Worm (Caenorhabditis elegans): ENCODE data around the gene K02B2.6.

K02B2.6 gene

ce11 chrIV:5977276-5977675, 15.2 kb upstream of the K02B2.6 start (continued):
- TF ChIP-seq F33H1.4 (GFP tag; IDR thresholded peaks at IDR 0.05), result no peak
- no peak for TF ChIP-seq hlh-12 (tag; optimal IDR thresholded peaks at IDR 0.05)
- TF ChIP-seq lin-26 (GFP tag; IDR thresholded peaks at IDR 0.05), result no peak
- no peak for TF ChIP-seq snpc-1.3 (tag; optimal IDR thresholded peaks at IDR 0.05; ENCODE audit: insufficient read depth)

ce11 chrIV:5975202-5975601, 13.1 kb upstream of the K02B2.6 start, which contains the start of gene unc-44:
unc-44 (plus strand) TSS chrIV:5975557.
- TF ChIP-seq mel-28 (tag; optimal IDR thresholded peaks at IDR 0.05; ENCODE audit: borderline replicate concordance) (no peak), attf-6 (GFP tag; IDR thresholded peaks at IDR 0.05) (no peak), fkh-3 (tag; optimal IDR thresholded peaks at IDR 0.05) (no peak), F49E8.2 (tag; optimal IDR thresholded peaks at IDR 0.05; ENCODE audit: insufficient read depth) (no peak), madf-6 (GFP tag; IDR thresholded peaks at IDR 0.05) (no peak), athp-1 (tag; optimal IDR thresholded peaks at IDR 0.05) (no peak), ztf-18 (tag; optimal IDR thresholded peaks at IDR 0.05) (no peak), nhr-179 (tag; optimal IDR thresholded peaks at IDR 0.05) (no peak), ceh-58 (GFP tag; IDR thresholded peaks at IDR 0.05) (no peak), F22D6.2 (tag; optimal IDR thresholded peaks at IDR 0.05) (no peak), ceh-40 (GFP tag; IDR thresholded peaks at IDR 0.05) (no peak), snpc-4 (GFP tag; optimal IDR thresholded peaks at IDR 0.05) (no peak), snpc-4 (tag; optimal IDR thresholded peaks at IDR 0.05) (no peak), die-1 (tag; optimal IDR thresholded peaks at IDR 0.05) (no peak), lsl-1 (GFP tag; optimal IDR thresholded peaks at IDR 0.05) (no peak), lin-35 (GFP tag; optimal IDR thresholded peaks at IDR 0.05) (no peak), Y56A3A.18 (GFP tag; IDR thresholded peaks at IDR 0.05) (no peak)

DNA sequence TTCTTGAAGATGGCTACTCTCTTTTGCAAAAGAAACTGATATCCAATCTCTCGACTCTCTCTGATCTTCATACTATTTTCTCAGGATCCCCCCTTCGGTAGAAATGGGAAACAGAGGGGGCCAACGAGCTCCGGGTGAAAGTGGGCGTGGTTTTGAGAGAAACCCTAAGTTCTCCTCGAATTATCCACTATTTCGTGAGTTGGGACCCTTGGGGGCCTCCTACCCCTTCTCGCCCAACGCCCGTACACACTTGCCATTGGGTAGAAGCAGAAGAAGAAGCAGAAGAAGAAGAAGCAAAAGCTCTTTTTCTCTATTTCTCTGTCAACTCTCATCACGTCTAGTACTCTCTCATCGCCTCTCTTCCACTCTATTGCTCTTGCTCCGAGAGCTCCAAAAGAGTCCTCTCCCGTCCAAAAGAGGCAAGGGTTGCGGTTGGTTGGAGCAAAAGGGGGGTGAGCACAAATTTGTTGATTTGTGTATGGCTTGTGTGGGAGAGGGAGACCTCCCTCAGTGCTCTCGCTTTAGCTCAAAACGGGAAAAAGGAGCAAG, 12.0 kb upstream of the K02B2.6 start:
- TF ChIP-seq K12H6.12 (tag; optimal IDR thresholded peaks at IDR 0.05), result peak; percentile 5
- no peak for TF ChIP-seq B0261.1 (tag; optimal IDR thresholded peaks at IDR 0.05)
- no peak for TF ChIP-seq lin-26 (GFP tag; IDR thresholded peaks at IDR 0.05)
- TF ChIP-seq ceh-27 (GFP tag; optimal IDR thresholded peaks at IDR 0.05), result peak; percentile 57
- no peak for TF ChIP-seq snpc-3.4 (tag; optimal IDR thresholded peaks at IDR 0.05)
- no peak for TF ChIP-seq ceh-79 (tag; optimal IDR thresholded peaks at IDR 0.05)
- no peak for TF ChIP-seq akir-1 (GFP tag; optimal IDR thresholded peaks at IDR 0.05)
- peak; percentile 80 for TF ChIP-seq zfh-2 (GFP tag; conservative IDR thresholded peaks at IDR 0.05)
- no peak for TF ChIP-seq mes-4 (tag; optimal IDR thresholded peaks at IDR 0.05)
- no peak for TF ChIP-seq F22D6.2 (tag; optimal IDR thresholded peaks at IDR 0.05)
- TF ChIP-seq ZK185.1 (tag; optimal IDR thresholded peaks at IDR 0.05; ENCODE audit: poor library complexity, severe bottlenecking), result no peak
- TF ChIP-seq ekl-4 (GFP tag; IDR thresholded peaks at IDR 0.05), result 0 out of 2 replicates have a peak, but pooled peaks have one; percentile 42
- no peak for TF ChIP-seq C06A6.2 (GFP tag; conservative IDR thresholded peaks at IDR 0.05)
- peak; percentile 62 for TF ChIP-seq hmg-1.2 (GFP tag; IDR thresholded peaks at IDR 0.05)
- no peak for TF ChIP-seq cebp-1 (GFP tag; IDR thresholded peaks at IDR 0.05)
- peak; percentile 42 for TF ChIP-seq cebp-1 (tag; optimal IDR thresholded peaks at IDR 0.05)

DNA sequence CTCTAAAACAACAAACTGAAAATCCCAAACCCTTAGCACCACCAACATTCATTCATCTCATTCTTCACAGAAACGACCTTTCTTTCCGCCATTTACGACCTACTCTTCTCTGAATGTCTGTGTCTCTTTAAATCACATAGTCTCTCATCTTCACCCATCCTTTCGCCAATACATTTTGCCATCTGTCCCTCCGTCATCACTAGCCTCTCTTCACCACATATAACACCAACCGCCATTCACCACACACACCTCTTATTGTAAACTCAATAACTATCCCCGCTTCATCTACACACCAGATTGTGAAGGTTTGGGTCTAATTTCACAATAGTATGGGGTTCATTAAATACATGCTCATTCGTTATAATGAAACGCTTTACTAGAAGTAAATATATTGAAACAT, 8.5 kb upstream of the K02B2.6 start:
- 0 out of 2 replicates have a peak, but pooled peaks have one; percentile 6 for TF ChIP-seq hmg-1.2 (GFP tag; IDR thresholded peaks at IDR 0.05)
- TF ChIP-seq nhr-179 (tag; optimal IDR thresholded peaks at IDR 0.05), result no peak
- TF ChIP-seq dox-1 (GFP tag; IDR thresholded peaks at IDR 0.05), result no peak
- no peak for TF ChIP-seq lin-54 (GFP tag; optimal IDR thresholded peaks at IDR 0.05)
